Worm (Caenorhabditis elegans) whole organism, L2 larva: ENCODE measurements around the gene Y32B12C.1.

Experiments
- F13H6.1 ChIP-seq: sonication (generic microtip); optimal IDR thresholded peaks from 2 replicates; lab custom pipeline; 2016; ENCODE audit warnings: missing genetic modification characterization, missing compliant biosample characterization
- R02D3.7 ChIP-seq: fragments of 150-350 bp; optimal IDR thresholded peaks from 2 replicates; lab custom pipeline; 2014; ENCODE audit warnings: missing biosample characterization, missing genetic modification characterization
- Y55F3AM.14 ChIP-seq: fragments of 200-800 bp; sonication (Bioruptor generic); optimal IDR thresholded peaks from 2 replicates; lab custom pipeline; 2018; ENCODE audit warnings: mild to moderate bottlenecking, missing genetic modification characterization, missing compliant biosample characterization
- ZK546.5 ChIP-seq: sonication (generic microtip); optimal IDR thresholded peaks from 2 replicates; lab custom pipeline; 2017; ENCODE audit warnings: missing biosample characterization, missing genetic modification characterization
- alr-1 ChIP-seq: fragments of 150-350 bp; optimal IDR thresholded peaks from 2 replicates; lab custom pipeline; 2014; ENCODE audit warnings: missing biosample characterization, missing genetic modification characterization
- aly-2 ChIP-seq: fragments of 150-350 bp; optimal IDR thresholded peaks from 2 replicates; lab custom pipeline; 2014; ENCODE audit warnings: missing biosample characterization, missing genetic modification characterization
- ama-1 ChIP-seq: fragments of 150-350 bp; optimal IDR thresholded peaks from 2 replicates; lab custom pipeline; 2018; ENCODE audit warnings: inconsistent platforms
- blmp-1 ChIP-seq: sonication (generic microtip); optimal IDR thresholded peaks from 2 replicates; lab custom pipeline; 2017; ENCODE audit warnings: missing genetic modification characterization, mild to moderate bottlenecking, missing compliant biosample characterization, antibody characterized with exemption, moderate library complexity; ENCODE audit not compliant: insufficient read depth
- ceh-16 ChIP-seq: fragments of 150-350 bp; optimal IDR thresholded peaks from 2 replicates; lab custom pipeline; 2014; ENCODE audit warnings: missing biosample characterization, missing genetic modification characterization
- ceh-82 ChIP-seq: fragments of 150-350 bp; optimal IDR thresholded peaks from 2 replicates; lab custom pipeline; 2014; ENCODE audit warnings: missing biosample characterization, missing genetic modification characterization
- crh-2 ChIP-seq: sonication (generic microtip); optimal IDR thresholded peaks from 2 replicates; lab custom pipeline; 2017; ENCODE audit warnings: missing biosample characterization, missing genetic modification characterization
- elt-1 ChIP-seq: fragments of 150-350 bp; optimal IDR thresholded peaks from 2 replicates; lab custom pipeline; 2014; ENCODE audit warnings: missing biosample characterization, missing genetic modification characterization
- elt-3 ChIP-seq: sonication (generic microtip); optimal IDR thresholded peaks from 2 replicates; lab custom pipeline; 2017; ENCODE audit warnings: missing biosample characterization, missing genetic modification characterization
- fos-1 ChIP-seq: fragments of 150-350 bp; optimal IDR thresholded peaks from 2 replicates; lab custom pipeline; 2014; ENCODE audit warnings: missing biosample characterization, missing genetic modification characterization
- lin-11 ChIP-seq: fragments of 150-350 bp; sonication (generic microtip); optimal IDR thresholded peaks from 2 replicates; lab custom pipeline; 2014; ENCODE audit warnings: missing biosample characterization, missing genetic modification characterization, inconsistent platforms, mixed read lengths
- lin-39 ChIP-seq: fragments of 150-350 bp; optimal IDR thresholded peaks from 2 replicates; lab custom pipeline; 2014; ENCODE audit warnings: missing biosample characterization, missing genetic modification reagents, missing genetic modification characterization
- lsy-2 ChIP-seq, 2 experiments: fragments of 150-350 bp in 1 of 2; sonication (generic microtip) in 1 of 2; optimal IDR thresholded peaks; 2 replicates each; lab custom pipeline; 2014 to 2017; ENCODE audit warnings: missing biosample characterization in 2 of 2, missing genetic modification characterization in 2 of 2
- mab-5 ChIP-seq: fragments of 150-350 bp; optimal IDR thresholded peaks from 2 replicates; lab custom pipeline; 2014; ENCODE audit warnings: missing biosample characterization, missing genetic modification characterization
- mbf-1 ChIP-seq: sonication (generic microtip); optimal IDR thresholded peaks from 2 replicates; lab custom pipeline; 2017; ENCODE audit warnings: missing biosample characterization, missing genetic modification characterization
- nhr-11 ChIP-seq: fragments of 150-350 bp; optimal IDR thresholded peaks from 2 replicates; lab custom pipeline; 2014; ENCODE audit warnings: missing biosample characterization, missing genetic modification characterization
- nhr-12 ChIP-seq: fragments of 150-350 bp; optimal IDR thresholded peaks from 2 replicates; lab custom pipeline; 2014; ENCODE audit warnings: missing biosample characterization, missing genetic modification characterization
- nhr-129 ChIP-seq: fragments of 150-350 bp; optimal IDR thresholded peaks from 2 replicates; lab custom pipeline; 2014; ENCODE audit warnings: missing biosample characterization, missing genetic modification characterization
- nhr-21 ChIP-seq: fragments of 150-350 bp; optimal IDR thresholded peaks from 2 replicates; lab custom pipeline; 2014; ENCODE audit warnings: missing biosample characterization, missing genetic modification characterization
- nhr-237 ChIP-seq: fragments of 150-350 bp; optimal IDR thresholded peaks from 2 replicates; lab custom pipeline; 2014; ENCODE audit warnings: missing biosample characterization, missing genetic modification characterization
- nhr-25 ChIP-seq: fragments of 150-350 bp; sonication (generic microtip); optimal IDR thresholded peaks from 3 replicates; lab custom pipeline; 2014; ENCODE audit warnings: missing biosample characterization, missing genetic modification characterization
- nhr-6 ChIP-seq: fragments of 150-350 bp; optimal IDR thresholded peaks from 2 replicates; lab custom pipeline; 2014; ENCODE audit warnings: missing biosample characterization, missing genetic modification characterization
- nhr-77 ChIP-seq: fragments of 150-350 bp; optimal IDR thresholded peaks from 2 replicates; lab custom pipeline; 2014; ENCODE audit warnings: missing biosample characterization, missing genetic modification characterization
- sem-4 ChIP-seq: fragments of 150-350 bp; optimal IDR thresholded peaks from 2 replicates; lab custom pipeline; 2014; ENCODE audit warnings: missing biosample characterization, missing genetic modification reagents, missing genetic modification characterization
- skn-1 ChIP-seq: sonication (generic microtip); optimal IDR thresholded peaks from 2 replicates; lab custom pipeline; 2017; ENCODE audit warnings: missing biosample characterization, missing genetic modification characterization
- sma-3 ChIP-seq: sonication (generic microtip); optimal IDR thresholded peaks from 2 replicates; lab custom pipeline; 2016; ENCODE audit warnings: missing genetic modification reagents, missing genetic modification characterization, missing compliant biosample characterization
- sma-9 ChIP-seq, 2 experiments: fragments of 150-350 bp in 1 of 2; sonication (generic microtip) in 1 of 2; optimal IDR thresholded peaks; 2 replicates each; lab custom pipeline; 2014 to 2016; ENCODE audit warnings: missing genetic modification characterization in 2 of 2, mild to moderate bottlenecking in 1 of 2, missing biosample characterization in 1 of 2, missing compliant biosample characterization in 1 of 2, missing genetic modification reagents in 1 of 2, moderate library complexity in 1 of 2
- unc-39 ChIP-seq: fragments of 150-350 bp; optimal IDR thresholded peaks from 2 replicates; lab custom pipeline; 2014; ENCODE audit warnings: missing biosample characterization, missing genetic modification characterization
- unc-55 ChIP-seq: fragments of 150-350 bp; sonication (generic microtip); optimal IDR thresholded peaks from 3 replicates; lab custom pipeline; 2014; ENCODE audit warnings: missing biosample characterization, missing genetic modification reagents, missing genetic modification characterization
- unc-62 ChIP-seq: fragments of 150-350 bp; optimal IDR thresholded peaks from 2 replicates; lab custom pipeline; 2014; ENCODE audit warnings: missing biosample characterization, missing genetic modification reagents, missing genetic modification characterization
- zag-1 ChIP-seq: fragments of 150-350 bp; optimal IDR thresholded peaks from 2 replicates; lab custom pipeline; 2014; ENCODE audit warnings: missing biosample characterization, missing genetic modification characterization
- ztf-1 ChIP-seq: fragments of 200-800 bp; sonication (Bioruptor generic); conservative IDR thresholded peaks from 2 replicates; pipeline ENCODE4 v1.3.6; 2022; ENCODE audit warnings: missing genetic modification characterization, missing compliant biosample characterization
- ztf-4 ChIP-seq: fragments of 150-350 bp; optimal IDR thresholded peaks from 2 replicates; lab custom pipeline; 2014; ENCODE audit warnings: missing biosample characterization, missing genetic modification characterization

Gene Y32B12C.1

DNA sequence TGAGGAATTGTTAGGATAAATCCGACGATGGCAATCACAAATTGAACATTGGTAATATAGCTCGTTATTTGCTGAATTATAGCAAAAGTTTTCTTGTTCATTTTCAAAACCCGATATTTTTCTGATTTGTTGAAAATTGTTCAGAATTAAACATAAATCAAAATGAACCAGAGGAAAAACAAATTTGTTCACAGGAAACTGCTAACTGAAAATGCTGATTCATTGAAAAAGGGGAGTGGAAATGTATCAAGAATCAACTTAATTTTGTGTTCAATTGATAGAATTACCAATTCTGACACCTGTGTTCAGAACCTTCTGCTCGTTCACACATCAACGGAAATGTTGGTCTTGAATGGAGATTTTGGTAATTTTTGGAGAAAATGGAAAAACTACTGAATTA, 37.1 kb downstream of the Y32B12C.1 start, which contains the start of gene srw-77:
TSS of gene srw-77 (minus strand) at position 101 of the 400 bp plus-strand sequence.
- TF ChIP-seq F13H6.1 (tag; lab: Kevin White, UChicago): no peak
- no peak for TF ChIP-seq nhr-129 (tag; lab: Kevin White, UChicago)
- no peak for TF ChIP-seq nhr-21 (tag; lab: Kevin White, UChicago)
- TF ChIP-seq lin-39: no peak
- TF ChIP-seq mab-5: no peak
- no peak for TF ChIP-seq unc-55 (GFP tag; lab: Kevin White, UChicago)
- no peak for TF ChIP-seq lin-11 (tag; lab: Kevin White, UChicago)
- TF ChIP-seq sma-9 (GFP tag; optimal IDR thresholded peaks at IDR 0.05; lab: Kevin White, UChicago): no peak
- TF ChIP-seq sma-9 (tag; optimal IDR thresholded peaks at IDR 0.05; lab: Kevin White, UChicago): no peak
- no peak for TF ChIP-seq zag-1
- TF ChIP-seq sma-3: no peak
- TF ChIP-seq crh-2 (tag; lab: Kevin White, UChicago): no peak
- no peak for TF ChIP-seq skn-1
- TF ChIP-seq aly-2 (tag; lab: Kevin White, UChicago): no peak
- TF ChIP-seq nhr-25 (tag; lab: Kevin White, UChicago): no peak
- TF ChIP-seq ztf-4 (tag; lab: Kevin White, UChicago): no peak
- no peak for TF ChIP-seq lsy-2 (tag; optimal IDR thresholded peaks at IDR 0.05; lab: Kevin White, UChicago)
- TF ChIP-seq ceh-82 (tag; lab: Kevin White, UChicago): no peak

DNA sequence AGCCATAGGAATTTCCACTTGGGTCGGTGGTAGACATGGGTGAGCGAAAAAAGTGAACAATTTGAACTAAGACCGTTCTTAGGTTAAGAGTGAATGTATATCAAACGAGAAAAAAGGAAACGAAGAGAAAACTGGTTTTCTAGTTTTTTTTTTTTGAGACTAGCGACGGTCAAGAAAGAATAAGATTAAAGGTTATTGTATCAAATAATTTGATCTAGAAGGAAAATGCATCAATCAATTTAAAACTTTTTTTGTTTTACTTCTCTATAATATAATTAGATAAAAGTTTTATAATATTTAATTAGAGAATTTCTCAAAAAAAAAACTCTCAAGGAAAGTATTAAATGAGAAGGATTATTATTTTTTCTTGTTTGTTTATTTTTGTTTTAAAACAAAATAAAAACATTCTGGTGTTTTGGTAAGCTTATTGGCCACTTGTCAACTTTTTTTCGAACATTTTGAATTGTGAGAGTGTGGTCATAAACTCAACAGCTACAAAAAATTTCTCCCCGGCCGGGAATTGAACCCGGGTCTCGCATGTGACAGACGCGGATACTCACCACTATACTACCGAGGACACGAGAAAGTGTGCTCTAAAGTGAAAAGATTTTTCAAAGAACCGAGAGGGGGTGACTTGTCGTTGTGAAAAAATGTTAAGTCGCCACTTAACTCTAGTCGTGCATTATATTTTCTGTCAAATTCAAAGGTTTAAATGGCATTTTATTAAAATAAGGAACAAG, 39.0 kb downstream of the Y32B12C.1 start, which contains the start of gene W06G6.17:
TSS of gene W06G6.17 (minus strand) at position 51 of the 740 bp plus-strand sequence.
- no peak for TF ChIP-seq fos-1 (tag; lab: Kevin White, UChicago)
- no peak for TF ChIP-seq nhr-129 (tag; lab: Kevin White, UChicago)
- TF ChIP-seq nhr-6 (tag; lab: Kevin White, UChicago): no peak
- no peak for TF ChIP-seq alr-1 (tag; lab: Kevin White, UChicago)
- no peak for TF ChIP-seq sma-3
- TF ChIP-seq mab-5: no peak
- no peak for TF ChIP-seq nhr-237 (tag; lab: Kevin White, UChicago)
- TF ChIP-seq ZK546.5: no peak
- TF ChIP-seq R02D3.7 (tag; lab: Kevin White, UChicago): no peak
- TF ChIP-seq unc-39 (tag; lab: Kevin White, UChicago): no peak
- TF ChIP-seq sma-9 (GFP tag; optimal IDR thresholded peaks at IDR 0.05; lab: Kevin White, UChicago): no peak
- no peak for TF ChIP-seq sma-9 (tag; optimal IDR thresholded peaks at IDR 0.05; lab: Kevin White, UChicago)
- TF ChIP-seq lin-11 (tag; lab: Kevin White, UChicago): no peak
- no peak for TF ChIP-seq Y55F3AM.14 (GFP tag; lab: Kevin White, UChicago)
- TF ChIP-seq elt-1 (tag; lab: Kevin White, UChicago): no peak
- no peak for TF ChIP-seq nhr-11
- no peak for TF ChIP-seq nhr-12
- no peak for TF ChIP-seq unc-62 (GFP tag; lab: Kevin White, UChicago)
- TF ChIP-seq lin-39: no peak
- no peak for TF ChIP-seq nhr-21 (tag; lab: Kevin White, UChicago)
- no peak for TF ChIP-seq ztf-1 (GFP tag; lab: Robert Waterston, UW)

- TF ChIP-seq mbf-1 (tag; lab: Kevin White, UChicago) (no peak), nhr-21 (tag; lab: Kevin White, UChicago) (no peak), unc-62 (GFP tag; lab: Kevin White, UChicago) (no peak), ztf-4 (tag; lab: Kevin White, UChicago) (no peak), ama-1 (lab: Kevin White, UChicago) (no peak), sem-4 (tag; lab: Kevin White, UChicago) (no peak), elt-3 (tag; lab: Kevin White, UChicago) (no peak), lin-11 (tag; lab: Kevin White, UChicago) (no peak), blmp-1 (tag; lab: Kevin White, UChicago) (no peak), ceh-82 (tag; lab: Kevin White, UChicago) (no peak), sma-9 (GFP tag; optimal IDR thresholded peaks at IDR 0.05; lab: Kevin White, UChicago) (no peak), sma-9 (tag; optimal IDR thresholded peaks at IDR 0.05; lab: Kevin White, UChicago) (no peak), ceh-16 (tag; lab: Kevin White, UChicago) (no peak), lin-39 (no peak), nhr-77 (tag; lab: Kevin White, UChicago) (no peak), fos-1 (tag; lab: Kevin White, UChicago) (no peak)
These were observed 40.0 kb downstream of the Y32B12C.1 start, which contains the start of gene W06G6.9 for ce11 chrV:16646372-16646771. Gene W06G6.9, minus strand, starts transcription at chrV:16646472.
